Worm (Caenorhabditis elegans) whole organism, young adult: Measurements from ENCODE around the gene C18B2.4.

ENCODE experiments used
- C06A6.2 ChIP-seq: fragments of 200-800 bp; sonication (Bioruptor generic); conservative IDR thresholded peaks from 2 replicates; pipeline ENCODE4 v1.3.6; 2022; ENCODE audit warnings: missing genetic modification characterization, missing compliant biosample characterization
- F39B2.1 ChIP-seq: fragments of 200-800 bp; sonication (Bioruptor generic); IDR thresholded peaks from 2 replicates; pipeline ENCODE4 v1.3.6; 2022; ENCODE audit warnings: missing genetic modification reagents, missing genetic modification characterization, missing compliant biosample characterization
- F49E8.2 ChIP-seq: sonication (generic microtip); optimal IDR thresholded peaks from 3 replicates; lab custom pipeline; 2017; ENCODE audit warnings: missing genetic modification characterization, mild to moderate bottlenecking, missing compliant biosample characterization, antibody characterized with exemption, moderate library complexity; ENCODE audit not compliant: insufficient read depth
- F57C9.4 ChIP-seq: sonication (generic microtip); optimal IDR thresholded peaks from 2 replicates; lab custom pipeline; 2017; ENCODE audit warnings: mild to moderate bottlenecking, missing genetic modification characterization, missing compliant biosample characterization
- K11D2.4 ChIP-seq: fragments of 200-800 bp; sonication (Bioruptor generic); IDR thresholded peaks from 2 replicates; pipeline ENCODE4 v1.3.6; 2022; ENCODE audit warnings: missing genetic modification reagents, missing genetic modification characterization, missing compliant biosample characterization
- K12H6.12 ChIP-seq: fragments of 200-800 bp; sonication (Bioruptor generic); optimal IDR thresholded peaks from 2 replicates; lab custom pipeline; 2018; ENCODE audit warnings: mild to moderate bottlenecking, missing genetic modification characterization, missing compliant biosample characterization
- Y53F4B.3 ChIP-seq: fragments of 200-800 bp; sonication (Bioruptor generic); IDR thresholded peaks from 2 replicates; pipeline ENCODE4 v1.3.6; 2022; ENCODE audit warnings: missing genetic modification reagents, missing genetic modification characterization, missing compliant biosample characterization
- ZK185.1 ChIP-seq: sonication (generic microtip); optimal IDR thresholded peaks from 2 replicates; lab custom pipeline; 2016; ENCODE audit warnings: mild to moderate bottlenecking, missing genetic modification characterization, missing compliant biosample characterization; ENCODE audit not compliant: poor library complexity, severe bottlenecking
- akir-1 ChIP-seq: fragments of 200-800 bp; sonication (Bioruptor generic); optimal IDR thresholded peaks from 2 replicates; lab custom pipeline; 2018; ENCODE audit warnings: mild to moderate bottlenecking, missing genetic modification characterization, moderate library complexity, missing compliant biosample characterization
- attf-3 ChIP-seq: fragments of 200-800 bp; sonication (Bioruptor generic); conservative IDR thresholded peaks from 2 replicates; pipeline ENCODE4 v1.3.6; 2022; ENCODE audit warnings: missing genetic modification reagents, missing genetic modification characterization, missing compliant biosample characterization
- attf-5 ChIP-seq: fragments of 200-800 bp; sonication (Bioruptor generic); optimal IDR thresholded peaks from 2 replicates; lab custom pipeline; 2018; ENCODE audit warnings: mild to moderate bottlenecking, missing genetic modification characterization, missing compliant biosample characterization
- cebp-1 ChIP-seq, 2 experiments: fragments of 200-800 bp in 1 of 2; sonication (Bioruptor generic) in 1 of 2; sonication (generic microtip) in 1 of 2; IDR thresholded peaks in 1 of 2; optimal IDR thresholded peaks in 1 of 2; 2 replicates each; pipeline versions ENCODE4 v1.3.6 to Lab custom; 2017 to 2022; ENCODE audit warnings: missing compliant biosample characterization in 2 of 2, missing genetic modification characterization in 2 of 2, mild to moderate bottlenecking in 1 of 2, missing genetic modification reagents in 1 of 2, moderate library complexity in 1 of 2
- ceh-100 ChIP-seq: fragments of 200-800 bp; sonication (Bioruptor generic); IDR thresholded peaks from 2 replicates; pipeline ENCODE4 v1.3.6; 2022; ENCODE audit warnings: missing genetic modification reagents, missing genetic modification characterization, missing compliant biosample characterization
- ceh-27 ChIP-seq: fragments of 200-800 bp; sonication (Bioruptor generic); optimal IDR thresholded peaks from 2 replicates; lab custom pipeline; 2018; ENCODE audit warnings: mild to moderate bottlenecking, missing genetic modification characterization, moderate library complexity, missing compliant biosample characterization
- ceh-58 ChIP-seq: fragments of 200-800 bp; sonication (Bioruptor generic); IDR thresholded peaks from 2 replicates; pipeline ENCODE4 v1.3.6; 2022; ENCODE audit warnings: missing genetic modification characterization, missing compliant biosample characterization
- ceh-91 ChIP-seq: fragments of 200-800 bp; sonication (Bioruptor generic); IDR thresholded peaks from 2 replicates; pipeline ENCODE4 v1.3.6; 2022; ENCODE audit warnings: missing genetic modification reagents, missing genetic modification characterization, missing compliant biosample characterization
- chd-7 ChIP-seq: sonication (generic microtip); optimal IDR thresholded peaks from 2 replicates; lab custom pipeline; 2016; ENCODE audit warnings: mild to moderate bottlenecking, missing genetic modification characterization, moderate library complexity, missing compliant biosample characterization
- dox-1 ChIP-seq: fragments of 200-800 bp; sonication (Bioruptor generic); IDR thresholded peaks from 2 replicates; pipeline ENCODE4 v1.3.6; 2022; ENCODE audit warnings: missing genetic modification reagents, missing genetic modification characterization, missing compliant biosample characterization
- egl-18 ChIP-seq: fragments of 200-800 bp; sonication (Bioruptor generic); IDR thresholded peaks from 2 replicates; pipeline ENCODE4 v1.3.6; 2022; ENCODE audit warnings: missing genetic modification reagents, missing genetic modification characterization, missing compliant biosample characterization
- ekl-4 ChIP-seq: fragments of 200-800 bp; sonication (Bioruptor generic); IDR thresholded peaks from 2 replicates; pipeline ENCODE4 v1.3.6; 2022; ENCODE audit warnings: missing genetic modification reagents, missing genetic modification characterization, missing compliant biosample characterization
- ets-4 ChIP-seq: fragments of 200-800 bp; sonication (Bioruptor generic); optimal IDR thresholded peaks from 2 replicates; lab custom pipeline; 2018; ENCODE audit warnings: mild to moderate bottlenecking, missing genetic modification characterization, missing compliant biosample characterization
- gei-17 ChIP-seq: fragments of 200-800 bp; sonication (Bioruptor generic); optimal IDR thresholded peaks from 2 replicates; lab custom pipeline; 2018; ENCODE audit warnings: mild to moderate bottlenecking, missing genetic modification characterization, missing compliant biosample characterization
- him-1 ChIP-seq: sonication (generic microtip); optimal IDR thresholded peaks from 2 replicates; lab custom pipeline; 2016; ENCODE audit warnings: missing genotype, missing genetic modification reagents, missing genetic modification characterization, missing compliant biosample characterization
- hrde-1 ChIP-seq: sonication (generic microtip); optimal IDR thresholded peaks from 2 replicates; lab custom pipeline; 2016; ENCODE audit warnings: missing genetic modification characterization, mild to moderate bottlenecking, missing compliant biosample characterization, moderate library complexity, missing genotype, missing genetic modification reagents, borderline replicate concordance
- let-607 ChIP-seq, 2 experiments: fragments of 200-800 bp in 1 of 2; sonication (Bioruptor generic) in 1 of 2; sonication (generic microtip) in 1 of 2; optimal IDR thresholded peaks; 2 replicates each; lab custom pipeline; 2016 to 2018; ENCODE audit warnings: mild to moderate bottlenecking in 2 of 2, missing compliant biosample characterization in 2 of 2, missing genetic modification characterization in 2 of 2, moderate library complexity in 2 of 2, missing genotype in 1 of 2
- lin-26 ChIP-seq: fragments of 200-800 bp; sonication (Bioruptor generic); IDR thresholded peaks from 2 replicates; pipeline ENCODE4 v1.3.6; 2022; ENCODE audit warnings: missing genetic modification reagents, missing genetic modification characterization, missing compliant biosample characterization
- lin-40 ChIP-seq: sonication (generic microtip); optimal IDR thresholded peaks from 2 replicates; lab custom pipeline; 2016; ENCODE audit warnings: missing genetic modification characterization, mild to moderate bottlenecking, missing compliant biosample characterization, missing genotype, missing genetic modification reagents
- madf-6 ChIP-seq: fragments of 200-800 bp; sonication (Bioruptor generic); IDR thresholded peaks from 2 replicates; pipeline ENCODE4 v1.3.6; 2022; ENCODE audit warnings: missing genetic modification reagents, missing genetic modification characterization, missing compliant biosample characterization
- mxl-1 ChIP-seq: sonication (generic microtip); optimal IDR thresholded peaks from 2 replicates; lab custom pipeline; 2016; ENCODE audit warnings: missing genetic modification characterization, missing compliant biosample characterization
- nhr-80 ChIP-seq: sonication (generic microtip); optimal IDR thresholded peaks from 2 replicates; lab custom pipeline; 2016; ENCODE audit warnings: missing genetic modification characterization, missing compliant biosample characterization
- nhr-90 ChIP-seq: sonication (generic microtip); optimal IDR thresholded peaks from 2 replicates; lab custom pipeline; 2016; ENCODE audit warnings: missing genotype, mild to moderate bottlenecking, missing genetic modification characterization, missing compliant biosample characterization
- pbrm-1 ChIP-seq: fragments of 200-800 bp; sonication (Bioruptor generic); IDR thresholded peaks from 2 replicates; pipeline ENCODE4 v1.3.6; 2022; ENCODE audit warnings: missing genetic modification reagents, missing genetic modification characterization, missing compliant biosample characterization
- rcor-1 ChIP-seq: fragments of 200-800 bp; sonication (Bioruptor generic); IDR thresholded peaks from 2 replicates; pipeline ENCODE4 v1.3.6; 2022; ENCODE audit warnings: missing genetic modification reagents, missing genetic modification characterization, missing compliant biosample characterization
- rpc-1 ChIP-seq, 2 experiments: fragments of 150-350 bp in 1 of 2; sonication (generic microtip) in 1 of 2; optimal IDR thresholded peaks; 2 replicates each; lab custom pipeline; 2014 to 2018; ENCODE audit warnings: missing biosample characterization in 1 of 2, missing genetic modification characterization in 1 of 2, missing genetic modification reagents in 1 of 2, missing genotype in 1 of 2
- sdz-38 ChIP-seq: sonication (generic microtip); optimal IDR thresholded peaks from 2 replicates; lab custom pipeline; 2016; ENCODE audit warnings: missing genotype, missing genetic modification characterization, missing compliant biosample characterization
- tbx-9 ChIP-seq: sonication (generic microtip); optimal IDR thresholded peaks from 2 replicates; lab custom pipeline; 2016; ENCODE audit warnings: borderline replicate concordance, missing genetic modification characterization, inconsistent platforms, missing compliant biosample characterization
- tlf-1 ChIP-seq: fragments of 200-800 bp; sonication (Bioruptor generic); optimal IDR thresholded peaks from 2 replicates; lab custom pipeline; 2018; ENCODE audit warnings: mild to moderate bottlenecking, missing genetic modification characterization, missing compliant biosample characterization
- ztf-25 ChIP-seq: fragments of 200-800 bp; sonication (Bioruptor generic); IDR thresholded peaks from 2 replicates; pipeline ENCODE4 v1.3.6; 2022; ENCODE audit warnings: missing genetic modification reagents, missing genetic modification characterization, missing compliant biosample characterization

C18B2.4 gene

ce11 chrX:3605727-3606126 is at the start of gene C18B2.4 (continued):
- TF ChIP-seq egl-18, result no peak
- no peak for TF ChIP-seq gei-17 (GFP tag; lab: Kevin White, UChicago)
- peak; percentile 97 for TF ChIP-seq cebp-1 (GFP tag; IDR thresholded peaks at IDR 0.05; lab: Robert Waterston, UW)
- peak; percentile 99 for TF ChIP-seq cebp-1 (tag; optimal IDR thresholded peaks at IDR 0.05; lab: Kevin White, UChicago)
- TF ChIP-seq F49E8.2 (tag; lab: Kevin White, UChicago), result no peak
- peak; percentile 32 for TF ChIP-seq K12H6.12
- peak; percentile 20 for TF ChIP-seq tlf-1 (GFP tag; lab: Kevin White, UChicago)
- no peak for TF ChIP-seq ceh-91 (GFP tag; lab: Robert Waterston, UW)
- no peak for TF ChIP-seq mxl-1 (tag; lab: Kevin White, UChicago)
- TF ChIP-seq ceh-58 (GFP tag; lab: Robert Waterston, UW), result no peak
- TF ChIP-seq ekl-4 (GFP tag; lab: Robert Waterston, UW), result no peak; the same call in 1 of the 2 replicates

DNA sequence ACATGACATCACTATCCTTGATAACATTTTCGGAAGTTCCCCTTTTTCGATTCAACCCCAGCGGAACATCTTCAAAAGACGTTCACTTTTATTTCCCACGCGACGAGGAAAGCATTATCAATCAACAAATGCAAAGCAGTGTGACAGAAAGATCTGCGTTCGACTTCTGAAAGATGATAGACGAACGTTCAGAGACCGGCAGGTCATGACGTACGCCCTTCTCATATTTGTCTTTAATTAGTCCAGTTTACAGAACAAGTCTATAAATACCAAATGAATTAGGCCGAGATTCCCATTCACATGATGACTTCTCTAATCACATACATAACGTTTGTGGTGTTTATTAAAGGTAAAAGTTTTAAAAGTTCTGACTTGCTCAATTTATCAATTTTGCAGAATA is 49.1 kb upstream of the C18B2.4 start, which contains the start of gene R11G1.11:
R11G1.11 (plus strand) TSS at position 301 of the 400 bp plus-strand sequence.
- TF ChIP-seq him-1, result no peak
- TF ChIP-seq akir-1 (GFP tag; lab: Kevin White, UChicago), result no peak
- TF ChIP-seq ztf-25 (GFP tag; lab: Robert Waterston, UW), result no peak
- TF ChIP-seq hrde-1, result no peak
- TF ChIP-seq dox-1 (GFP tag; lab: Robert Waterston, UW), result no peak
- no peak for TF ChIP-seq let-607 (tag; optimal IDR thresholded peaks at IDR 0.05; lab: Kevin White, UChicago)
- no peak for TF ChIP-seq F39B2.1 (GFP tag; lab: Robert Waterston, UW)
- no peak for TF ChIP-seq mxl-1 (tag; lab: Kevin White, UChicago)
- no peak for TF ChIP-seq ceh-27 (GFP tag; lab: Kevin White, UChicago)
- TF ChIP-seq lin-26 (GFP tag; lab: Robert Waterston, UW), result no peak
- TF ChIP-seq chd-7 (tag; lab: Kevin White, UChicago), result no peak
- no peak for TF ChIP-seq ceh-100 (GFP tag; lab: Robert Waterston, UW)
- no peak for TF ChIP-seq tbx-9 (tag; lab: Kevin White, UChicago)
- TF ChIP-seq K11D2.4 (GFP tag; lab: Robert Waterston, UW), result no peak
- TF ChIP-seq pbrm-1 (GFP tag; lab: Robert Waterston, UW), result no peak

DNA sequence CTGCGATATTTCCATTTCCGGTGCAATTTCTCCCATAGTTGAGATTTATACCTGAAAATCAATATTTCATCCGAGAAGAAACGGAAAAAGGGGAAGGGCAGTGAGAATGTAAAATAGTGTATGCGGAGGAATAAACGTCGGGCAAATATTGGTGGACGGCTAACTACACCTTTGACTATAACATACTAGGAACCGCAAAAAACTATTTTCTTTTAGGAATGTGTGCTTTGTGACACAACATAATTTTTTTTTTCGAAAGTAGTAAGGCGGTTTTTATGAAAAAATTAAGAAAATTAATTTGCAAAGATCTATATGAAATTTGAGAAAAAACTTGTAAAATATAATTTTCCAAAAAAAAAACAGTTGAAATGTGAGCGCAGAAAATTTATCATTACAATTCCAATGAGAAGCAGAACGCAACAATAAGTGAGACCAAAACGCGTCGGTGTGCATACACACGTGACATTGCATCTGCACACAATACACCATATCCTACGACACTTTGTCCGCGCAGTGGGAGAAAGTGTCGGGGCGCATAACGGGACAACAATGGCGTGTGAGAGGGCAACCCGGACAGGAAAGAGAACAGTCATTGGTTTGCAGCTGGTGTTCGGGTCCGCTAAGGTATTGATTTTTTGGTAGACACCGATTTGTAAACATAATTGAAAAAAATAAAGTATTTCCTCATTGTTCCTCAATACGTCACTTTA is 44.7 kb upstream of the C18B2.4 start, which contains the start of the genes sax-1 and R11G1.2:
sax-1 (minus strand) TSS at position 51 of the 710 bp plus-strand sequence.
R11G1.2 (plus strand) TSS at position 515 of the 710 bp plus-strand sequence.
- peak in 1 of 2 experiments; percentile 3 for TF ChIP-seq let-607 (tag; optimal IDR thresholded peaks at IDR 0.05; lab: Kevin White, UChicago)
- no peak for TF ChIP-seq ZK185.1 (tag; lab: Kevin White, UChicago)
- TF ChIP-seq nhr-80, result peak; percentile 42
- no peak for TF ChIP-seq akir-1 (GFP tag; lab: Kevin White, UChicago)
- no peak for TF ChIP-seq ets-4 (GFP tag; lab: Kevin White, UChicago)
- TF ChIP-seq rcor-1 (GFP tag; lab: Robert Waterston, UW), result no peak
- 0 out of 2 replicates have a peak, but pooled peaks have one; percentile 20 for TF ChIP-seq dox-1 (GFP tag; lab: Robert Waterston, UW)
- TF ChIP-seq Y53F4B.3 (GFP tag; lab: Robert Waterston, UW), result no peak
- TF ChIP-seq attf-5 (GFP tag; lab: Kevin White, UChicago), result no peak
- no peak for TF ChIP-seq nhr-90
- TF ChIP-seq lin-40 (tag; lab: Kevin White, UChicago), result peak; percentile 39
- no peak for TF ChIP-seq ekl-4 (GFP tag; lab: Robert Waterston, UW)
- TF ChIP-seq F57C9.4 (tag; lab: Kevin White, UChicago), result no peak
- TF ChIP-seq rpc-1 (optimal IDR thresholded peaks at IDR 0.05; lab: Kevin White, UChicago), result no peak
- TF ChIP-seq rpc-1 (tag; optimal IDR thresholded peaks at IDR 0.05; lab: Kevin White, UChicago), result no peak
- no peak for TF ChIP-seq C06A6.2
- TF ChIP-seq attf-3 (GFP tag; lab: Robert Waterston, UW), result no peak
- TF ChIP-seq madf-6 (GFP tag; lab: Robert Waterston, UW), result no peak
- TF ChIP-seq lin-26 (GFP tag; lab: Robert Waterston, UW), result no peak
- TF ChIP-seq sdz-38 (tag; lab: Kevin White, UChicago), result no peak
